Worm (Caenorhabditis elegans) whole organism, early embryonic: ENCODE results near the gene E02H9.9.
"Not testable (repeated sequence)": the region's sequence is repeated elsewhere in the genome, so short reads cannot be mapped to it uniquely, and the experiment has no call there.

Experiments
- B0310.2 ChIP-seq: sonication (generic microtip); optimal IDR thresholded peaks from 2 replicates; lab custom pipeline; 2016; ENCODE audit warnings: mild to moderate bottlenecking, missing genetic modification characterization, missing compliant biosample characterization
- F13C5.2 ChIP-seq: sonication (generic microtip); optimal IDR thresholded peaks from 2 replicates; lab custom pipeline; 2017; ENCODE audit warnings: mild to moderate bottlenecking, missing genetic modification characterization, inconsistent platforms, missing compliant biosample characterization
- aly-1 ChIP-seq: sonication (generic microtip); optimal IDR thresholded peaks from 2 replicates; lab custom pipeline; 2016; ENCODE audit warnings: missing genetic modification characterization, missing compliant biosample characterization
- ama-1 ChIP-seq: fragments of 150-350 bp; optimal IDR thresholded peaks from 2 replicates; lab custom pipeline; 2014
- ceh-36 ChIP-seq: sonication (generic microtip); optimal IDR thresholded peaks from 2 replicates; lab custom pipeline; 2016; ENCODE audit warnings: missing genetic modification characterization, inconsistent platforms, missing compliant biosample characterization
- ets-7 ChIP-seq: sonication (generic microtip); optimal IDR thresholded peaks from 2 replicates; lab custom pipeline; 2016; ENCODE audit warnings: missing genotype, missing genetic modification characterization, missing compliant biosample characterization
- flt-1 ChIP-seq: fragments of 200-800 bp; sonication (Bioruptor generic); IDR thresholded peaks from 2 replicates; pipeline ENCODE4 v1.3.6; 2022; ENCODE audit warnings: missing genetic modification characterization, missing compliant biosample characterization
- hmbx-1 ChIP-seq: sonication (generic microtip); optimal IDR thresholded peaks from 2 replicates; lab custom pipeline; 2016; ENCODE audit warnings: mild to moderate bottlenecking, missing genetic modification characterization, missing compliant biosample characterization
- hmg-4 ChIP-seq: fragments of 200-800 bp; sonication (Bioruptor generic); optimal IDR thresholded peaks from 2 replicates; lab custom pipeline; 2018; ENCODE audit warnings: mild to moderate bottlenecking, missing genetic modification characterization, missing compliant biosample characterization
- hnd-1 ChIP-seq: sonication (generic microtip); optimal IDR thresholded peaks from 2 replicates; lab custom pipeline; 2016; ENCODE audit warnings: missing genetic modification characterization, missing compliant biosample characterization
- scrt-1 ChIP-seq: fragments of 200-800 bp; sonication (Bioruptor generic); IDR thresholded peaks from 2 replicates; pipeline ENCODE4 v1.3.6; 2022; ENCODE audit warnings: missing genetic modification characterization, missing compliant biosample characterization
- sea-1 ChIP-seq: fragments of 200-800 bp; sonication (Bioruptor generic); conservative IDR thresholded peaks from 2 replicates; pipeline ENCODE4 v1.3.6; 2022; ENCODE audit warnings: missing genetic modification characterization, missing compliant biosample characterization
- tbx-11 ChIP-seq: fragments of 200-800 bp; sonication (Bioruptor generic); IDR thresholded peaks from 2 replicates; pipeline ENCODE4 v1.3.6; 2022; ENCODE audit warnings: missing genetic modification characterization, missing compliant biosample characterization
- tbx-37 ChIP-seq: fragments of 200-800 bp; sonication (Bioruptor generic); conservative IDR thresholded peaks from 2 replicates; pipeline ENCODE4 v1.3.6; 2022; ENCODE audit warnings: missing genetic modification reagents, missing genetic modification characterization, missing compliant biosample characterization

DNA sequence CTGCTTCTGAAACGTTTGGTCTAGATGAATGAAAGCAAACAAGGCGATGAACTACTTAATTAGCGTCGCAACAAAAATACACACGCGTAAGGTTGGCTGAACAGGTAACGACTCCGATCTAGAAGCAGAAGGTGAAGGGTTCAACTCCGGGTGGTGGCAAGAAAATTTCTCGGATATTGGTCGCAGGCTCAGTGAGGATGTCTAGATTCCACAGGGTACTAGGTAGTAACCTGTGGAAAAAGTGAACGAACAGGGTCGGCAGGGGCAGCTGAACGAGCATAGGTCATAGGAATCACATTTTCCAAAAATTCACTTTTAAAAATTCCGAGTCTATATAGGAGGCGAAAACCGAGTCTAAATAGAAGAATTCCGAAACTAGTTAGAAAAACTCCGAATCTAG lies 7.7 kb downstream of the E02H9.9 start:
- TF ChIP-seq tbx-37 (GFP tag; lab: Robert Waterston, UW); hmg-4; F13C5.2 (tag; lab: Kevin White, UChicago); hnd-1 (tag; lab: Kevin White, UChicago); B0310.2 (tag; lab: Kevin White, UChicago); flt-1; ets-7 (tag; lab: Kevin White, UChicago); sea-1 (GFP tag; lab: Robert Waterston, UW); ama-1 (lab: Kevin White, UChicago); aly-1 (tag; lab: Kevin White, UChicago); hmbx-1 (tag; lab: Kevin White, UChicago); ceh-36 (tag; lab: Kevin White, UChicago); tbx-11 (GFP tag; lab: Robert Waterston, UW); scrt-1: not testable (repeated sequence)
